Fruit fly (Drosophila melanogaster) whole organism: ENCODE data around the gene CG31650.

Experiments used
- CG8478 ChIP-seq: fragments of >200 bp; optimal IDR thresholded peaks from 2 replicates; lab custom pipeline; 2018; ENCODE audit warnings: inconsistent platforms
- Dll ChIP-seq: fragments of >200 bp; optimal IDR thresholded peaks from 2 replicates; lab custom pipeline; 2017
- EcR ChIP-seq, 2 experiments: fragments of >200 bp; optimal IDR thresholded peaks; 2 replicates each; lab custom pipeline; 2017; ENCODE audit warnings: missing biosample characterization in 2 of 2, missing genetic modification characterization in 2 of 2, missing genetic modification reagents in 2 of 2
- pan ChIP-seq: fragments of >200 bp; optimal IDR thresholded peaks from 2 replicates; lab custom pipeline; 2017
- psq ChIP-seq: fragments of >200 bp; optimal IDR thresholded peaks from 2 replicates; lab custom pipeline; 2017
- usp ChIP-seq: fragments of >200 bp; optimal IDR thresholded peaks from 2 replicates; lab custom pipeline; 2017; ENCODE audit warnings: missing biosample characterization, missing genetic modification characterization, mixed read lengths

The CG31650 gene

dm6 chr2L:5044361-5044891 lies at the start of gene CG31650:
CG31650 (minus strand) TSS chr2L:5044712.
- TF ChIP-seq CG8478 (lab: Kevin White, UChicago), result no peak

- no peak for TF ChIP-seq psq (lab: Kevin White, UChicago)
- TF ChIP-seq CG8478 (lab: Kevin White, UChicago), result no peak
- TF ChIP-seq Dll (lab: Kevin White, UChicago), result no peak
- TF ChIP-seq pan (lab: Kevin White, UChicago), result no peak
- TF ChIP-seq EcR (GFP tag; optimal IDR thresholded peaks at IDR 0.05; lab: Kevin White, UChicago), result no peak
- no peak for TF ChIP-seq usp (GFP tag; lab: Kevin White, UChicago)
These were observed 49.3 kb upstream of the CG31650 start, which contains the start of gene CG5828 for dm6 chr2L:5093772-5094350. CG5828 (plus strand) TSS chr2L:5093976.

- TF ChIP-seq CG8478 (lab: Kevin White, UChicago) (peak; percentile 92), Dll (lab: Kevin White, UChicago) (no peak)
These were observed 48.6 kb upstream of the CG31650 start, which contains the start of gene Pgant5 for dm6 chr2L:5092992-5093695. Pgant5 (minus strand) TSS chr2L:5093592.

- TF ChIP-seq EcR (GFP tag; optimal IDR thresholded peaks at IDR 0.05; lab: Kevin White, UChicago) (no peak), CG8478 (lab: Kevin White, UChicago) (no peak), psq (lab: Kevin White, UChicago) (no peak), usp (GFP tag; lab: Kevin White, UChicago) (no peak), Dll (lab: Kevin White, UChicago) (no peak), pan (lab: Kevin White, UChicago) (no peak)
These were observed 48.1 kb upstream of the CG31650 start for dm6 chr2L:5092597-5092991.

dm6 chr2L:5092145-5092544 lies 47.6 kb upstream of the CG31650 start:
- TF ChIP-seq CG8478 (lab: Kevin White, UChicago) (no peak), psq (lab: Kevin White, UChicago) (no peak), pan (lab: Kevin White, UChicago) (no peak), Dll (lab: Kevin White, UChicago) (no peak), EcR (GFP tag; optimal IDR thresholded peaks at IDR 0.05; lab: Kevin White, UChicago) (no peak), usp (GFP tag; lab: Kevin White, UChicago) (no peak)

- TF ChIP-seq CG8478 (lab: Kevin White, UChicago) (no peak), EcR (GFP tag; optimal IDR thresholded peaks at IDR 0.05; lab: Kevin White, UChicago) (no peak)
These were observed 45.8 kb upstream of the CG31650 start for dm6 chr2L:5090352-5090751.

dm6 chr2L:5089642-5090041 lies 45.1 kb upstream of the CG31650 start:
- TF ChIP-seq psq (lab: Kevin White, UChicago) (no peak), CG8478 (lab: Kevin White, UChicago) (no peak), EcR (GFP tag; optimal IDR thresholded peaks at IDR 0.05; lab: Kevin White, UChicago) (no peak), pan (lab: Kevin White, UChicago) (no peak), Dll (lab: Kevin White, UChicago) (no peak)

- TF ChIP-seq EcR (GFP tag; optimal IDR thresholded peaks at IDR 0.05; lab: Kevin White, UChicago), result no peak
- no peak for TF ChIP-seq Dll (lab: Kevin White, UChicago)
- TF ChIP-seq psq (lab: Kevin White, UChicago), result no peak
- no peak for TF ChIP-seq pan (lab: Kevin White, UChicago)
- no peak for TF ChIP-seq usp (GFP tag; lab: Kevin White, UChicago)
- no peak for TF ChIP-seq CG8478 (lab: Kevin White, UChicago)
These were observed 44.2 kb upstream of the CG31650 start for dm6 chr2L:5088649-5089270.

- TF ChIP-seq CG8478 (lab: Kevin White, UChicago) (no peak), usp (GFP tag; lab: Kevin White, UChicago) (no peak), Dll (lab: Kevin White, UChicago) (no peak), EcR (GFP tag; optimal IDR thresholded peaks at IDR 0.05; lab: Kevin White, UChicago) (no peak), psq (lab: Kevin White, UChicago) (no peak), pan (lab: Kevin White, UChicago) (no peak)
These were observed 42.5 kb upstream of the CG31650 start for dm6 chr2L:5086905-5087522.

- no peak for TF ChIP-seq pan (lab: Kevin White, UChicago)
- TF ChIP-seq CG8478 (lab: Kevin White, UChicago), result no peak
- TF ChIP-seq EcR (GFP tag; optimal IDR thresholded peaks at IDR 0.05; lab: Kevin White, UChicago), result no peak
- TF ChIP-seq psq (lab: Kevin White, UChicago), result no peak
- TF ChIP-seq Dll (lab: Kevin White, UChicago), result no peak
- no peak for TF ChIP-seq usp (GFP tag; lab: Kevin White, UChicago)
These were observed 41.0 kb upstream of the CG31650 start for dm6 chr2L:5085561-5085960.

- TF ChIP-seq EcR (GFP tag; optimal IDR thresholded peaks at IDR 0.05; lab: Kevin White, UChicago) (peak in 1 of 2 experiments; percentile 18), CG8478 (lab: Kevin White, UChicago) (no peak)
These were observed 40.2 kb upstream of the CG31650 start for dm6 chr2L:5084586-5085257.
